Fruit fly (Drosophila melanogaster): ENCODE measurements around the gene pum.

The pum gene

dm6 chr3R:9050519-9051119, 186.9 kb downstream of the pum start, which contains the start of gene Nmdmc (continued):
- TF ChIP-seq sima (GFP tag; optimal IDR thresholded peaks at IDR 0.05) (no peak), ci (GFP tag; IDR thresholded peaks at IDR 0.05) (no peak), CG10267 (tag; optimal IDR thresholded peaks at IDR 0.05) (peak; percentile 55), Pdp1 (GFP tag; optimal IDR thresholded peaks at IDR 0.05) (peak in 1 of 2 experiments; percentile 5), Kr (GFP tag; optimal IDR thresholded peaks at IDR 0.05) (peak; percentile 1), sd (tag; optimal IDR thresholded peaks at IDR 0.05) (peak; percentile 11), CTCF (GFP tag; optimal IDR thresholded peaks at IDR 0.05) (peak; percentile 18), nom (GFP tag; optimal IDR thresholded peaks at IDR 0.05) (peak; percentile 40), sug (tag; optimal IDR thresholded peaks at IDR 0.05) (peak; percentile 38), ewg (GFP tag; optimal IDR thresholded peaks at IDR 0.05) (no peak), gfzf (GFP tag; optimal IDR thresholded peaks at IDR 0.05) (peak; percentile 95), Blimp-1 (GFP tag; optimal IDR thresholded peaks at IDR 0.05) (peak; percentile 50), Dbx (GFP tag; IDR thresholded peaks at IDR 0.05) (no peak), Sry-δ (GFP tag; optimal IDR thresholded peaks at IDR 0.05) (peak; percentile 29), CG4617 (GFP tag; optimal IDR thresholded peaks at IDR 0.05; ENCODE audit: borderline replicate concordance) (peak; percentile 66), CG12071 (GFP tag; optimal IDR thresholded peaks at IDR 0.05) (no peak), zen (tag; optimal IDR thresholded peaks at IDR 0.05) (peak; percentile 8), nmo (GFP tag; optimal IDR thresholded peaks at IDR 0.05) (peak; percentile 51), Ets65A (GFP tag) (peak; percentile 82), trem (tag; optimal IDR thresholded peaks at IDR 0.05) (peak; percentile 74), CG34376 (GFP tag; optimal IDR thresholded peaks at IDR 0.05) (peak; percentile 26), CoRest (tag; optimal IDR thresholded peaks at IDR 0.05) (peak; percentile 29), YL-1 (GFP tag; optimal IDR thresholded peaks at IDR 0.05) (peak; percentile 38), Neu2 (GFP tag; optimal IDR thresholded peaks at IDR 0.05; ENCODE audit: borderline replicate concordance) (no peak), MESR4 (GFP tag; optimal IDR thresholded peaks at IDR 0.05) (peak; percentile 80), HmgZ (tag; optimal IDR thresholded peaks at IDR 0.05) (peak; percentile 26), CG2712 (tag; optimal IDR thresholded peaks at IDR 0.05) (peak; percentile 25), peb (GFP tag; IDR thresholded peaks at IDR 0.05) (no peak), stwl (tag; optimal IDR thresholded peaks at IDR 0.05) (peak; percentile 77), lbe (GFP tag; optimal IDR thresholded peaks at IDR 0.05) (peak; percentile 29), phol (tag; optimal IDR thresholded peaks at IDR 0.05) (peak; percentile 62), CG9797 (GFP tag; optimal IDR thresholded peaks at IDR 0.05) (peak; percentile 90), CG12659 (GFP tag; optimal IDR thresholded peaks at IDR 0.05) (peak; percentile 43), BEAF-32 (GFP tag; optimal IDR thresholded peaks at IDR 0.05) (peak; percentile 44), Asciz (GFP tag; optimal IDR thresholded peaks at IDR 0.05) (no peak), CG15514 (GFP tag; optimal IDR thresholded peaks at IDR 0.05) (peak; percentile 69), gro (GFP tag; optimal IDR thresholded peaks at IDR 0.05) (peak; percentile 16), CG17829 (tag; optimal IDR thresholded peaks at IDR 0.05) (peak; percentile 20), abd-A (tag; optimal IDR thresholded peaks at IDR 0.05) (peak; percentile 81), Antp (GFP tag; optimal IDR thresholded peaks at IDR 0.05) (no peak), CG10209 (GFP tag; optimal IDR thresholded peaks at IDR 0.05) (no peak), CG33557 (GFP tag; optimal IDR thresholded peaks at IDR 0.05) (peak; percentile 12), Myb (GFP tag; optimal IDR thresholded peaks at IDR 0.05) (peak; percentile 71), CG1603 (tag; optimal IDR thresholded peaks at IDR 0.05) (peak; percentile 60), Dfd (GFP tag; optimal IDR thresholded peaks at IDR 0.05) (no peak), CG6175 (GFP tag; IDR thresholded peaks at IDR 0.05) (no peak), CG9876 (GFP tag; optimal IDR thresholded peaks at IDR 0.05) (no peak)
